Worm (Caenorhabditis elegans) whole organism, young adult: Measurements from ENCODE around the gene F11A5.5.

Experiments used
- B0019.2 ChIP-seq: fragments of 200-800 bp; sonication (Bioruptor generic); conservative IDR thresholded peaks from 2 replicates; pipeline ENCODE4 v1.3.6; 2022; ENCODE audit warnings: missing genetic modification reagents, missing genetic modification characterization, missing compliant biosample characterization
- C06A6.2 ChIP-seq: fragments of 200-800 bp; sonication (Bioruptor generic); conservative IDR thresholded peaks from 2 replicates; pipeline ENCODE4 v1.3.6; 2022; ENCODE audit warnings: missing genetic modification characterization, missing compliant biosample characterization
- D2030.7 ChIP-seq: fragments of 200-800 bp; sonication (Bioruptor generic); IDR thresholded peaks from 2 replicates; pipeline ENCODE4 v1.3.6; 2022; ENCODE audit warnings: missing genetic modification reagents, missing genetic modification characterization, missing compliant biosample characterization
- F52B5.7 ChIP-seq: sonication (generic microtip); optimal IDR thresholded peaks from 2 replicates; lab custom pipeline; 2016; ENCODE audit warnings: mild to moderate bottlenecking, missing genetic modification characterization, missing compliant biosample characterization
- F57A8.1 ChIP-seq: fragments of 200-800 bp; sonication (Bioruptor generic); optimal IDR thresholded peaks from 2 replicates; lab custom pipeline; 2018; ENCODE audit warnings: mild to moderate bottlenecking, missing genetic modification characterization, moderate library complexity, missing compliant biosample characterization
- T07F8.4 ChIP-seq: sonication (generic microtip); optimal IDR thresholded peaks from 2 replicates; lab custom pipeline; 2016; ENCODE audit warnings: mild to moderate bottlenecking, missing genetic modification characterization, moderate library complexity, missing compliant biosample characterization
- T26A5.8 ChIP-seq: sonication (generic microtip); optimal IDR thresholded peaks from 2 replicates; lab custom pipeline; 2016; ENCODE audit warnings: missing genetic modification characterization, missing compliant biosample characterization
- Y53G8AR.9 ChIP-seq: fragments of 200-800 bp; sonication (Bioruptor generic); conservative IDR thresholded peaks from 2 replicates; pipeline ENCODE4 v1.3.6; 2022; ENCODE audit warnings: missing genetic modification reagents, missing genetic modification characterization, missing compliant biosample characterization
- Y67H2A.10 ChIP-seq: fragments of 200-800 bp; sonication (Bioruptor generic); conservative IDR thresholded peaks from 2 replicates; pipeline ENCODE4 v1.3.6; 2022; ENCODE audit warnings: missing genetic modification reagents, missing genetic modification characterization, missing compliant biosample characterization
- akir-1 ChIP-seq: fragments of 200-800 bp; sonication (Bioruptor generic); optimal IDR thresholded peaks from 2 replicates; lab custom pipeline; 2018; ENCODE audit warnings: mild to moderate bottlenecking, missing genetic modification characterization, moderate library complexity, missing compliant biosample characterization
- aptf-3 ChIP-seq: fragments of 200-800 bp; sonication (Bioruptor generic); IDR thresholded peaks from 2 replicates; pipeline ENCODE4 v1.3.6; 2022; ENCODE audit warnings: missing genetic modification characterization, missing compliant biosample characterization
- bed-1 ChIP-seq: fragments of 200-800 bp; sonication (Bioruptor generic); IDR thresholded peaks from 2 replicates; pipeline ENCODE4 v1.3.6; 2022; ENCODE audit warnings: missing genetic modification reagents, missing genetic modification characterization, missing compliant biosample characterization
- bed-2 ChIP-seq: fragments of 200-800 bp; sonication (Bioruptor generic); IDR thresholded peaks from 2 replicates; pipeline ENCODE4 v1.3.6; 2022; ENCODE audit warnings: missing genetic modification reagents, missing genetic modification characterization, missing compliant biosample characterization
- ceh-27 ChIP-seq: fragments of 200-800 bp; sonication (Bioruptor generic); optimal IDR thresholded peaks from 2 replicates; lab custom pipeline; 2018; ENCODE audit warnings: mild to moderate bottlenecking, missing genetic modification characterization, moderate library complexity, missing compliant biosample characterization
- ceh-40 ChIP-seq: fragments of 200-800 bp; sonication (Bioruptor generic); IDR thresholded peaks from 2 replicates; pipeline ENCODE4 v1.3.6; 2022; ENCODE audit warnings: missing genetic modification characterization, missing compliant biosample characterization
- ceh-91 ChIP-seq: fragments of 200-800 bp; sonication (Bioruptor generic); IDR thresholded peaks from 2 replicates; pipeline ENCODE4 v1.3.6; 2022; ENCODE audit warnings: missing genetic modification reagents, missing genetic modification characterization, missing compliant biosample characterization
- chd-7 ChIP-seq: sonication (generic microtip); optimal IDR thresholded peaks from 2 replicates; lab custom pipeline; 2016; ENCODE audit warnings: mild to moderate bottlenecking, missing genetic modification characterization, moderate library complexity, missing compliant biosample characterization
- dpff-1 ChIP-seq: sonication (generic microtip); optimal IDR thresholded peaks from 2 replicates; lab custom pipeline; 2017; ENCODE audit warnings: mild to moderate bottlenecking, missing genetic modification characterization, missing compliant biosample characterization
- dpl-1 ChIP-seq: fragments of 150-350 bp; optimal IDR thresholded peaks from 2 replicates; lab custom pipeline; 2014; ENCODE audit warnings: missing biosample characterization, missing genetic modification reagents, missing genetic modification characterization
- egl-44 ChIP-seq: fragments of 200-800 bp; sonication (Bioruptor generic); IDR thresholded peaks from 2 replicates; pipeline ENCODE4 v1.3.6; 2022; ENCODE audit warnings: missing genetic modification reagents, missing genetic modification characterization, missing compliant biosample characterization
- fkh-3 ChIP-seq: sonication (generic microtip); optimal IDR thresholded peaks from 2 replicates; lab custom pipeline; 2016; ENCODE audit warnings: mild to moderate bottlenecking, missing genetic modification characterization, missing compliant biosample characterization
- hlh-12 ChIP-seq: sonication (generic microtip); optimal IDR thresholded peaks from 2 replicates; lab custom pipeline; 2016; ENCODE audit warnings: missing genetic modification characterization, missing compliant biosample characterization
- hmg-1.2 ChIP-seq: fragments of 200-800 bp; sonication (Bioruptor generic); IDR thresholded peaks from 2 replicates; pipeline ENCODE4 v1.3.6; 2022; ENCODE audit warnings: missing genetic modification reagents, missing genetic modification characterization, missing compliant biosample characterization
- hsf-1 ChIP-seq: fragments of 200-800 bp; sonication (Bioruptor generic); IDR thresholded peaks from 2 replicates; pipeline ENCODE4 v1.3.6; 2022; ENCODE audit warnings: missing genetic modification reagents, missing genetic modification characterization, missing compliant biosample characterization
- lin-40 ChIP-seq: sonication (generic microtip); optimal IDR thresholded peaks from 2 replicates; lab custom pipeline; 2016; ENCODE audit warnings: missing genetic modification characterization, mild to moderate bottlenecking, missing compliant biosample characterization, missing genotype, missing genetic modification reagents
- lir-1 ChIP-seq: fragments of 200-800 bp; sonication (Bioruptor generic); conservative IDR thresholded peaks from 2 replicates; pipeline ENCODE4 v1.3.6; 2022; ENCODE audit warnings: missing genetic modification reagents, missing genetic modification characterization, missing compliant biosample characterization
- madf-6 ChIP-seq: fragments of 200-800 bp; sonication (Bioruptor generic); IDR thresholded peaks from 2 replicates; pipeline ENCODE4 v1.3.6; 2022; ENCODE audit warnings: missing genetic modification reagents, missing genetic modification characterization, missing compliant biosample characterization
- madf-8 ChIP-seq: fragments of 200-800 bp; sonication (Bioruptor generic); conservative IDR thresholded peaks from 2 replicates; pipeline ENCODE4 v1.3.6; 2022; ENCODE audit warnings: missing genetic modification reagents, missing genetic modification characterization, missing compliant biosample characterization
- mxl-1 ChIP-seq: sonication (generic microtip); optimal IDR thresholded peaks from 2 replicates; lab custom pipeline; 2016; ENCODE audit warnings: missing genetic modification characterization, missing compliant biosample characterization
- nhr-27 ChIP-seq: fragments of 200-800 bp; sonication (Bioruptor generic); optimal IDR thresholded peaks from 2 replicates; lab custom pipeline; 2018; ENCODE audit warnings: mild to moderate bottlenecking, missing genetic modification characterization, moderate library complexity, missing compliant biosample characterization
- nhr-80 ChIP-seq: sonication (generic microtip); optimal IDR thresholded peaks from 2 replicates; lab custom pipeline; 2016; ENCODE audit warnings: missing genetic modification characterization, missing compliant biosample characterization
- pha-4 ChIP-seq: fragments of 150-350 bp; sonication (generic microtip); optimal IDR thresholded peaks from 2 replicates; lab custom pipeline; 2014; ENCODE audit warnings: missing biosample characterization, missing genetic modification reagents, missing genetic modification characterization
- rcor-1 ChIP-seq: fragments of 200-800 bp; sonication (Bioruptor generic); IDR thresholded peaks from 2 replicates; pipeline ENCODE4 v1.3.6; 2022; ENCODE audit warnings: missing genetic modification reagents, missing genetic modification characterization, missing compliant biosample characterization
- rpc-1 ChIP-seq, 2 experiments: fragments of 150-350 bp in 1 of 2; sonication (generic microtip) in 1 of 2; optimal IDR thresholded peaks; 2 replicates each; lab custom pipeline; 2014 to 2018; ENCODE audit warnings: missing biosample characterization in 1 of 2, missing genetic modification characterization in 1 of 2, missing genetic modification reagents in 1 of 2, missing genotype in 1 of 2
- snpc-3.4 ChIP-seq: sonication (generic microtip); optimal IDR thresholded peaks from 2 replicates; lab custom pipeline; 2017; ENCODE audit warnings: missing genetic modification characterization, mild to moderate bottlenecking, missing compliant biosample characterization, antibody characterized with exemption, moderate library complexity, missing genotype, missing genetic modification reagents
- snpc-4 ChIP-seq, 5 experiments: fragments of 150-350 bp in 1 of 5; sonication (generic microtip) in 4 of 5; optimal IDR thresholded peaks; 2 replicates each; lab custom pipeline; 2014 to 2018; ENCODE audit warnings: missing genetic modification characterization in 5 of 5, missing biosample characterization in 3 of 5, antibody characterized with exemption in 2 of 5, mild to moderate bottlenecking in 2 of 5, missing compliant biosample characterization in 2 of 5, missing genotype in 2 of 5, moderate library complexity in 2 of 5, missing genetic modification reagents in 1 of 5
- somi-1 ChIP-seq: fragments of 200-800 bp; sonication (Bioruptor generic); optimal IDR thresholded peaks from 2 replicates; lab custom pipeline; 2018; ENCODE audit warnings: mild to moderate bottlenecking, missing genetic modification characterization, missing compliant biosample characterization
- xnd-1 ChIP-seq: sonication (generic microtip); optimal IDR thresholded peaks from 2 replicates; lab custom pipeline; 2016; ENCODE audit warnings: missing genotype, missing genetic modification reagents, missing genetic modification characterization, missing compliant biosample characterization
- zfh-2 ChIP-seq: fragments of 200-800 bp; sonication (Bioruptor generic); conservative IDR thresholded peaks from 2 replicates; pipeline ENCODE4 v1.3.6; 2022; ENCODE audit warnings: missing genetic modification reagents, missing genetic modification characterization, missing compliant biosample characterization

F11A5.5 gene

ce11 chrV:16198016-16198415 is at the start of gene F11A5.5:
F11A5.5 (plus strand) TSS chrV:16198316.
- TF ChIP-seq xnd-1 (no peak), B0019.2 (no peak)

ce11 chrV:16148805-16149204 is 49.3 kb upstream of the F11A5.5 start, which contains the start of gene F10A3.4:
F10A3.4 (plus strand) TSS chrV:16149105.
- TF ChIP-seq fkh-3 (no peak), madf-6 (no peak), dpff-1 (no peak), nhr-27 (tag; lab: Kevin White, UChicago) (no peak), bed-1 (GFP tag; lab: Robert Waterston, UW) (no peak), F52B5.7 (no peak), somi-1 (GFP tag; lab: Kevin White, UChicago) (no peak), dpl-1 (GFP tag; lab: Kevin White, UChicago) (no peak), ceh-27 (no peak), C06A6.2 (no peak), zfh-2 (GFP tag; lab: Robert Waterston, UW) (no peak), chd-7 (tag; lab: Kevin White, UChicago) (no peak)

DNA sequence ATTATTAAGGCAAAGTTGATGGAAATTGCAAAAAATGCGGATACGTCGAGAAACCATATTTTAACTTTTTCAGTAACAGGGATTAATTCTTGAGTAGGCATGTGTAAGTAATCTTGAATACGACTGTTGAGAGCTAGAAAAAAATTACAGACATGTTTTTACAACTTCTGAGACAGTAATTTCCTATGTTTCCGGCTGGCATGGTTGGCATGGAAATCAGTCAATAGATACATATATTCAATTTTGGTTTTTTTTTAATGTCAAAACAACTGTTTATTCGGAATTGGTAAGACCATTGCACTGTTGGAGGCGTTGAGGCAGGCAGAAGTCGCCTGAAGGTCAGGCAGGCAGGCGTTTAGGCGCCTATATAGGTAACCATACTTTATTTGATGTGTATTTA is 44.7 kb upstream of the F11A5.5 start, which contains the start of gene str-254:
Gene str-254, minus strand, starts transcription at position 101 of the 400 bp plus-strand sequence.
- TF ChIP-seq ceh-40 (GFP tag; lab: Robert Waterston, UW) (no peak), Y53G8AR.9 (GFP tag; lab: Robert Waterston, UW) (no peak), nhr-80 (tag; lab: Kevin White, UChicago) (no peak), T07F8.4 (no peak), Y67H2A.10 (no peak), D2030.7 (GFP tag; lab: Robert Waterston, UW) (no peak), hlh-12 (tag; lab: Kevin White, UChicago) (no peak), bed-2 (GFP tag; lab: Robert Waterston, UW) (no peak), F52B5.7 (no peak), aptf-3 (GFP tag; lab: Robert Waterston, UW) (no peak), snpc-3.4 (tag; lab: Kevin White, UChicago) (no peak), rcor-1 (no peak), pha-4 (tag; lab: Kevin White, UChicago) (no peak), nhr-27 (tag; lab: Kevin White, UChicago) (no peak), akir-1 (GFP tag; lab: Kevin White, UChicago) (no peak), lir-1 (GFP tag; lab: Robert Waterston, UW) (no peak), ceh-91 (GFP tag; lab: Robert Waterston, UW) (no peak), T26A5.8 (tag; lab: Kevin White, UChicago) (no peak), dpff-1 (no peak), madf-8 (GFP tag; lab: Robert Waterston, UW) (no peak)

ce11 chrV:16155111-16155510 is 43.0 kb upstream of the F11A5.5 start, which contains the start of gene str-97:
str-97 (minus strand) TSS chrV:16155211.
- no peak for TF ChIP-seq lin-40 (tag; lab: Kevin White, UChicago)
- no peak for TF ChIP-seq snpc-4 (GFP tag; optimal IDR thresholded peaks at IDR 0.05; lab: Kevin White, UChicago)
- no peak for TF ChIP-seq snpc-4 (tag; optimal IDR thresholded peaks at IDR 0.05; lab: Kevin White, UChicago)
- no peak for TF ChIP-seq hsf-1 (GFP tag; lab: Robert Waterston, UW)
- TF ChIP-seq lir-1 (GFP tag; lab: Robert Waterston, UW), result no peak
- TF ChIP-seq rpc-1 (optimal IDR thresholded peaks at IDR 0.05; lab: Kevin White, UChicago), result no peak
- TF ChIP-seq rpc-1 (tag; optimal IDR thresholded peaks at IDR 0.05; lab: Kevin White, UChicago), result no peak
- TF ChIP-seq F57A8.1 (GFP tag; lab: Kevin White, UChicago), result no peak
- TF ChIP-seq egl-44, result no peak
- no peak for TF ChIP-seq hmg-1.2
- TF ChIP-seq mxl-1, result no peak
